Fruit fly (Drosophila melanogaster): ENCODE measurements around the gene CG2162.

The CG2162 gene

DNA sequence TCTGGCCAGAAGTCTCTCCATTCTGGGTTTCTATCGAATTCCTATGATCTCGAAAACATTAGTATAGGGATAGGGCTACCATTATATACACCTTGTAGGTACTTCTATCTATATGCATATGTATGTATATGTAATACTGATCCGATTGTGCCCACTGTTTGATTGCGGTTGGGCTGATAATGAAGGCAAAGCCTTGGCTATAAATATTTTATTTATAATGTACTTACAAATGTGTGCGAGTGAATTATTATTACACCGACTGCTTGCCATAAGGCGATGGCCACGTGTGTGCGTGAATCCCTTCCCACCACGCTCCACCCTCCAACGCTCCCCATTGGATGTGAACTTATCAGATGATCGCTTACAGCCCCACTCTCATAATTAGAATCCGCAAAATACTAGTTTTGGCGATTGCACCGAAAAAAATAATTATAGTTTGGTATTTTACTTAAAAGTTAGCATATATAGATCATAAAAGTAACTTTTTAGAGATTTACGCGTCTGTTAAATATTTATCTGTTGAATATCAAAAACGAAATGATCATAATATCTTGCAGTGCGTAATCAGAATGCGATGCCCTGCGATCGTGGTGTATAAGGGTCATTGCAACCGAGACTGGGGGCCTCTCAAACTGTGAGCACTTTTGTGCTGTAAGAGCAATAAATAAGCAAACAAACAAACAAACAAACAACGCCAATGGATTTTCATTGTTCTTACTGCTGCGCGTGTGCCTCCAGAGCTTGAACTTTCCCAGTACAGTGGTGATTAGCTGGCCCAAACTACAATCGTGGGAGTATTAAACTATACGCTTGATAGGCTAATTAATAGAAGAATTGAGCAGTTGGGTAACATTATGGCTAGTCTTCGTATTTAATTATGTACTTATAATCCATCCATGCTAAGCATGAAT, 45.3 kb downstream of the CG2162 start (continued):
- TF ChIP-seq Vsx1 (GFP tag; optimal IDR thresholded peaks at IDR 0.05) (peak; percentile 45), nom (GFP tag; optimal IDR thresholded peaks at IDR 0.05) (no peak), da (GFP tag; optimal IDR thresholded peaks at IDR 0.05) (no peak), CG34224 (GFP tag; IDR thresholded peaks at IDR 0.05; ENCODE audit: partially characterized antibody) (no peak), CG7839 (tag; optimal IDR thresholded peaks at IDR 0.05) (peak; percentile 26), CG13296 (GFP tag; optimal IDR thresholded peaks at IDR 0.05) (no peak), Fer2 (tag; optimal IDR thresholded peaks at IDR 0.05) (no peak), ab (GFP tag; optimal IDR thresholded peaks at IDR 0.05) (no peak)

dm6 chr3L:3081146-3081872, 46.3 kb downstream of the CG2162 start:
- peak; percentile 93 for TF ChIP-seq jigr1 (GFP tag; IDR thresholded peaks at IDR 0.05)
- TF ChIP-seq chm (GFP tag; IDR thresholded peaks at IDR 0.05) = peak; percentile 99
- TF ChIP-seq ro (GFP tag; IDR thresholded peaks at IDR 0.05) = peak; percentile 93
- peak; percentile 97 for TF ChIP-seq CG1602 (GFP tag; optimal IDR thresholded peaks at IDR 0.05)
- peak; percentile 97 for TF ChIP-seq CG16779 (GFP tag; IDR thresholded peaks at IDR 0.05)
- peak; percentile 99 for TF ChIP-seq CG14014 (GFP tag; IDR thresholded peaks at IDR 0.05)
- TF ChIP-seq bigmax (GFP tag; optimal IDR thresholded peaks at IDR 0.05) = peak; percentile 78
- TF ChIP-seq Hsf (GFP tag; optimal IDR thresholded peaks at IDR 0.05) = peak; percentile 98
- TF ChIP-seq CG32532 (GFP tag; IDR thresholded peaks at IDR 0.05) = peak; percentile 99
- TF ChIP-seq otp (GFP tag; IDR thresholded peaks at IDR 0.05) = peak; percentile 99
- TF ChIP-seq sima (GFP tag; optimal IDR thresholded peaks at IDR 0.05) = peak; percentile 90
- TF ChIP-seq fru (optimal IDR thresholded peaks at IDR 0.05) = no peak
- TF ChIP-seq CG9797 (GFP tag; optimal IDR thresholded peaks at IDR 0.05) = peak; percentile 68
- peak; percentile 98 for TF ChIP-seq E2f1 (GFP tag; IDR thresholded peaks at IDR 0.05)
- peak; percentile 99 for TF ChIP-seq Hmr (GFP tag; optimal IDR thresholded peaks at IDR 0.05)
- peak; percentile 41; the same call in 1 of the 2 replicates for TF ChIP-seq unc-4 (GFP tag; IDR thresholded peaks at IDR 0.05; ENCODE audit: partially characterized antibody)
- peak; percentile 98 for TF ChIP-seq CG8388 (GFP tag; optimal IDR thresholded peaks at IDR 0.05)
- TF ChIP-seq CG5953 (GFP tag; IDR thresholded peaks at IDR 0.05) = peak; percentile 98
- peak; percentile 90 for TF ChIP-seq E2f2 (GFP tag; IDR thresholded peaks at IDR 0.05)
- peak; percentile 97 for TF ChIP-seq CG6175 (GFP tag; IDR thresholded peaks at IDR 0.05)
- TF ChIP-seq ase (GFP tag; IDR thresholded peaks at IDR 0.05) = peak; percentile 98
- peak; percentile 96 for TF ChIP-seq CG8765 (GFP tag; IDR thresholded peaks at IDR 0.05)
- TF ChIP-seq Ravus (GFP tag; IDR thresholded peaks at IDR 0.05) = peak; percentile 96
- TF ChIP-seq klu (GFP tag; IDR thresholded peaks at IDR 0.05) = peak; percentile 96
- TF ChIP-seq tgo (GFP tag; IDR thresholded peaks at IDR 0.05) = peak; percentile 98
- TF ChIP-seq pzg (GFP tag; optimal IDR thresholded peaks at IDR 0.05) = peak; percentile 33
- TF ChIP-seq kay (GFP tag; optimal IDR thresholded peaks at IDR 0.05) = peak; percentile 96
- TF ChIP-seq Asciz (GFP tag; optimal IDR thresholded peaks at IDR 0.05) = peak; percentile 99
- peak; percentile 98 for TF ChIP-seq CG6765 (GFP tag; optimal IDR thresholded peaks at IDR 0.05)
- TF ChIP-seq CG17568 (GFP tag; optimal IDR thresholded peaks at IDR 0.05) = peak; percentile 98
- TF ChIP-seq CG6272 (GFP tag; IDR thresholded peaks at IDR 0.05) = peak; percentile 97
- TF ChIP-seq mirr (GFP tag; optimal IDR thresholded peaks at IDR 0.05) = peak; percentile 97
- TF ChIP-seq sim (GFP tag; IDR thresholded peaks at IDR 0.05) = peak; percentile 98
- TF ChIP-seq CG13296 (GFP tag; optimal IDR thresholded peaks at IDR 0.05) = peak; percentile 99
- peak; percentile 85 for TF ChIP-seq tna (GFP tag; IDR thresholded peaks at IDR 0.05; ENCODE audit: partially characterized antibody)
- peak; percentile 98 for TF ChIP-seq Rx (GFP tag; IDR thresholded peaks at IDR 0.05)
- peak; percentile 99 for TF ChIP-seq CG4707 (GFP tag; optimal IDR thresholded peaks at IDR 0.05)
- TF ChIP-seq CG14965 (GFP tag; optimal IDR thresholded peaks at IDR 0.05; ENCODE audit: borderline replicate concordance) = peak; percentile 72
- TF ChIP-seq CG8944 (GFP tag; optimal IDR thresholded peaks at IDR 0.05) = peak; percentile 92
